Worm (Caenorhabditis elegans): ENCODE data around the gene unk-1.
A peak's percentile ranks its signal among the peaks of the same experiment; 100 is the strongest.

unk-1 gene

ce11 chrX:8036219-8036883 lies 21.6 kb downstream of the unk-1 start (continued):
- TF ChIP-seq nhr-43 (tag; optimal IDR thresholded peaks at IDR 0.05; ENCODE audit: poor library complexity, severe bottlenecking) (peak; percentile 99), ceh-9 (tag; optimal IDR thresholded peaks at IDR 0.05) (no peak), nfya-1 (tag; optimal IDR thresholded peaks at IDR 0.05; ENCODE audit: insufficient read depth) (peak; percentile 96)

- no peak for TF ChIP-seq eor-1 (tag; optimal IDR thresholded peaks at IDR 0.05)
- no peak for TF ChIP-seq nhr-76 (tag; optimal IDR thresholded peaks at IDR 0.05)
- no peak for TF ChIP-seq ama-1 (optimal IDR thresholded peaks at IDR 0.05)
- no peak for TF ChIP-seq lin-15B (tag; optimal IDR thresholded peaks at IDR 0.05)
- TF ChIP-seq fos-1 (tag; optimal IDR thresholded peaks at IDR 0.05), result no peak
- TF ChIP-seq elt-3 (tag; optimal IDR thresholded peaks at IDR 0.05), result no peak
- no peak for TF ChIP-seq egl-27 (tag; optimal IDR thresholded peaks at IDR 0.05)
- TF ChIP-seq fkh-2 (tag; optimal IDR thresholded peaks at IDR 0.05), result no peak
- no peak for TF ChIP-seq unc-39 (tag; optimal IDR thresholded peaks at IDR 0.05)
- TF ChIP-seq nhr-23 (tag; optimal IDR thresholded peaks at IDR 0.05), result no peak
- no peak for TF ChIP-seq nhr-12 (tag; optimal IDR thresholded peaks at IDR 0.05)
- no peak for TF ChIP-seq fkh-10 (GFP tag; optimal IDR thresholded peaks at IDR 0.05)
- no peak for TF ChIP-seq R02D3.7 (tag; optimal IDR thresholded peaks at IDR 0.05)
Observed at ce11 chrX:8037365-8037764, 22.6 kb downstream of the unk-1 start.

- TF ChIP-seq snpc-4 (tag; optimal IDR thresholded peaks at IDR 0.05) (no peak), nfya-1 (tag; optimal IDR thresholded peaks at IDR 0.05; ENCODE audit: insufficient read depth) (no peak), lin-15B (tag; optimal IDR thresholded peaks at IDR 0.05) (no peak), elt-3 (tag; optimal IDR thresholded peaks at IDR 0.05) (no peak), mml-1 (tag; optimal IDR thresholded peaks at IDR 0.05) (no peak), zag-1 (tag; optimal IDR thresholded peaks at IDR 0.05) (no peak), nhr-28 (tag; optimal IDR thresholded peaks at IDR 0.05) (no peak), nhr-25 (tag; optimal IDR thresholded peaks at IDR 0.05) (no peak), eor-1 (tag; optimal IDR thresholded peaks at IDR 0.05) (no peak)
Observed at ce11 chrX:8040967-8041366, 26.2 kb downstream of the unk-1 start, which contains the start of gene xol-1. TSS of gene xol-1 (plus strand) at chrX:8041313.

DNA sequence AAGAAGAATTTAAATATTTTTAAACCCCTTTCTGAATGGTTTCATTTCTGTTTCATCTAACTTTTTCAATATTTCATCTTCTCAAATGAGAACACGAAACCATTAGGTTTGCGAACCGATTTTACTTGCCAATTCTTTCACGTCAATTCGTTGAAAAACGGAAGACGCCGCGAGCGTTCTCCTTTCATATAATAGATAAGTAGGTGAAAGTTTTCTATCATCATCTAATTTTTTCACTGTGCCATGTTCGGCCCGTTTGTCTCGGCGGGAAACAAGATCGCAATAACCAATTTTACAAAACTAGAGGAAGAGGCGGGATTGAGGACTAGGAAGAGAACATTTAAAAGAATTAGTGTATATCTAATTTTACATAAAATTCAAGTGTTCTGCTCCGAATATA lies 30.4 kb downstream of the unk-1 start, which contains the start of gene C18A11.4:
C18A11.4 (plus strand) TSS at position 367 of the 400 bp plus-strand sequence.
- TF ChIP-seq egl-27 (tag; optimal IDR thresholded peaks at IDR 0.05) (no peak), nhr-23 (tag; optimal IDR thresholded peaks at IDR 0.05) (peak; percentile 10)

DNA sequence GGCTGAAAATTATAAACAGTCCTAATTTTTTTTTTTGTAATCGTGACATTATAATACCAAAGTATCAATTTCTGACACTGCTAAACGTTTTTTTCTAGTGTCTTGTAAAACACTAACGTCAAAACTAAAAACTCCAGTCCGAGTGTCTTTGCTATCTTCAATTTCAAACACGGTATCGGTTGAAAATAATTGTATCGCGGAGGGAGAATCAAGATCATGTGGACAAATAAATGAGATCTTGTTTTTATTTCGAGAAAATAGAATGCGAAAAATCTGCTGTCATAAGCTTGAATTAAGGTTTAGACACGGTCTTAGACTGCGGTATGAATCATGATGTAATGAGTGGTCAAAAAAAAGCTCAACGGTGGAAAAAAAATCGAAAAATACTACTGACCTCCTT lies 33.9 kb downstream of the unk-1 start:
- no peak for TF ChIP-seq daf-12 (tag; optimal IDR thresholded peaks at IDR 0.05)
- TF ChIP-seq hmg-11 (tag; optimal IDR thresholded peaks at IDR 0.05), result no peak
- no peak for TF ChIP-seq ztf-11 (tag; optimal IDR thresholded peaks at IDR 0.05)
- no peak for TF ChIP-seq lin-15B (tag; optimal IDR thresholded peaks at IDR 0.05)
- no peak for TF ChIP-seq nhr-237 (tag; optimal IDR thresholded peaks at IDR 0.05)
- no peak for TF ChIP-seq elt-1 (tag; optimal IDR thresholded peaks at IDR 0.05)
- no peak for TF ChIP-seq fos-1 (tag; optimal IDR thresholded peaks at IDR 0.05)
- TF ChIP-seq jun-1 (tag; optimal IDR thresholded peaks at IDR 0.05), result no peak
- no peak for TF ChIP-seq skn-1 (tag; optimal IDR thresholded peaks at IDR 0.05)
- TF ChIP-seq nhr-25 (tag; optimal IDR thresholded peaks at IDR 0.05), result peak; percentile 40
- TF ChIP-seq fkh-10 (GFP tag; optimal IDR thresholded peaks at IDR 0.05), result no peak
- no peak for TF ChIP-seq nhr-28 (tag; optimal IDR thresholded peaks at IDR 0.05)
- TF ChIP-seq nhr-11 (tag; optimal IDR thresholded peaks at IDR 0.05), result no peak
- TF ChIP-seq nfya-1 (tag; optimal IDR thresholded peaks at IDR 0.05; ENCODE audit: insufficient read depth), result no peak
- peak; percentile 81 for TF ChIP-seq ceh-28 (tag; optimal IDR thresholded peaks at IDR 0.05)
- TF ChIP-seq egl-27 (tag; optimal IDR thresholded peaks at IDR 0.05), result no peak
- no peak for TF ChIP-seq pqm-1 (tag; optimal IDR thresholded peaks at IDR 0.05)
- TF ChIP-seq nhr-23 (tag; optimal IDR thresholded peaks at IDR 0.05), result no peak
- peak; percentile 29 for TF ChIP-seq nhr-43 (tag; optimal IDR thresholded peaks at IDR 0.05; ENCODE audit: poor library complexity, severe bottlenecking)
- TF ChIP-seq zag-1 (tag; optimal IDR thresholded peaks at IDR 0.05), result no peak
- TF ChIP-seq aly-2 (tag; optimal IDR thresholded peaks at IDR 0.05), result no peak
- TF ChIP-seq R02D3.7 (tag; optimal IDR thresholded peaks at IDR 0.05), result no peak

Measured in whole organism, L3 larva.